Fruit fly (Drosophila melanogaster): ENCODE results near the gene CG33500.

CG33500 gene

dm6 chr3L:11551949-11552348, 43.5 kb downstream of the CG33500 start:
- TF ChIP-seq CG8301 (tag; optimal IDR thresholded peaks at IDR 0.05) (peak; percentile 58), CG32121 (GFP tag; IDR thresholded peaks at IDR 0.05) (peak; percentile 60), Pif1B (GFP tag; optimal IDR thresholded peaks at IDR 0.05) (peak; percentile 29), Snoo (tag; optimal IDR thresholded peaks at IDR 0.05) (peak; percentile 24), D1 (tag; optimal IDR thresholded peaks at IDR 0.05) (no peak), CG10348 (GFP tag; IDR thresholded peaks at IDR 0.05) (no peak), CG8159 (tag; optimal IDR thresholded peaks at IDR 0.05) (peak; percentile 75), CG13204 (GFP tag; optimal IDR thresholded peaks at IDR 0.05) (no peak), CG15710 (tag; optimal IDR thresholded peaks at IDR 0.05) (peak; percentile 66), rn (GFP tag; IDR thresholded peaks at IDR 0.05) (peak; percentile 52; the same call in 1 of the 2 replicates), Ets98B (GFP tag; IDR thresholded peaks at IDR 0.05) (peak; percentile 52), CG34367 (tag; optimal IDR thresholded peaks at IDR 0.05) (peak; percentile 19), CG9948 (tag; optimal IDR thresholded peaks at IDR 0.05) (peak; percentile 54), CG12605 (GFP tag; IDR thresholded peaks at IDR 0.05) (no peak; the same call in 1 of the 2 replicates), CG4496 (GFP tag; IDR thresholded peaks at IDR 0.05) (peak; percentile 65; the same call in 1 of the 3 replicates), CG17806 (tag; optimal IDR thresholded peaks at IDR 0.05) (peak; percentile 55), fd96Ca (GFP tag; IDR thresholded peaks at IDR 0.05) (peak; percentile 11; the same call in 1 of the 3 replicates), Pif1A (GFP tag; optimal IDR thresholded peaks at IDR 0.05) (peak; percentile 55), CG14655 (GFP tag; optimal IDR thresholded peaks at IDR 0.05) (peak; percentile 76), gl (tag; optimal IDR thresholded peaks at IDR 0.05) (no peak), EcR (GFP tag; optimal IDR thresholded peaks at IDR 0.05) (no peak)

DNA sequence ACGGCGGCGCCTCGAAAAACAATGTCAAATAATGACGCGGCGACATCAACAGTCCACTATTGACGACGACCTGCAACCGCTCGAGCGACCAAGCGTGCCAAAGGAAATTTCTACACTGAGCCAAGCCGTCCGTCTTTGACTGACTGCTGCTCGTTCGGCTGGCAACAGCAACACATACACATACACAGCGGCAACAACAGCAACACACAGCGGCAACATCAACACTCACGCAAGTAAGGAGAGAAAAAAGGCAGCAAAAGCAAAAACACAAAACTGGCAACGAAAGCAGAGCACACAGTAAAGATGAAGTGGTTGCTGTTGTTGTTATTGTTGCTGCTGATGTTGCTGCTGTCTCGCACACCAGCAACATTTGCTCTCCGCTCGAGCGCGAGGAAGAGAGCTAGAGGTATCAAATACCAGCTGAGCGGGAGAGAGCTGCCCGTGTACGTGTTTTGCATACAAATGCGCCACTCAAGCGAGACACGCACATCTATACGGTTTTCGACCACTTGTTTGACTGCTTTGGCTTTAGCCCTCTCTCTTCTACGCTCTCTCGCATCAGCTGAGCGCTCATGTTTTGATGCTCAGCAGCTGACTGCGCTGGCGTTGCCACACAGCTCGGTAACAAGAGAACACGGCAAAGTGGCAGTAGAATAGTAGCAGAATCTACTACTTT, 44.7 kb downstream of the CG33500 start:
- TF ChIP-seq CG10348 (GFP tag; IDR thresholded peaks at IDR 0.05) (no peak), CG9948 (tag; optimal IDR thresholded peaks at IDR 0.05) (peak; percentile 22), Snoo (tag; optimal IDR thresholded peaks at IDR 0.05) (peak; percentile 42), CG13204 (GFP tag; optimal IDR thresholded peaks at IDR 0.05) (peak; percentile 94), rn (GFP tag; IDR thresholded peaks at IDR 0.05) (no peak), gl (tag; optimal IDR thresholded peaks at IDR 0.05) (peak; percentile 86), CG8301 (tag; optimal IDR thresholded peaks at IDR 0.05) (peak; percentile 44), EcR (GFP tag; optimal IDR thresholded peaks at IDR 0.05) (peak; percentile 81), D1 (tag; optimal IDR thresholded peaks at IDR 0.05) (no peak), CG34367 (tag; optimal IDR thresholded peaks at IDR 0.05) (peak; percentile 65), CG4496 (GFP tag; IDR thresholded peaks at IDR 0.05) (peak; percentile 69; the same call in 2 of the 3 replicates), Ets98B (GFP tag; IDR thresholded peaks at IDR 0.05) (peak; percentile 83), Pif1B (GFP tag; optimal IDR thresholded peaks at IDR 0.05) (peak; percentile 57), CG8159 (tag; optimal IDR thresholded peaks at IDR 0.05) (peak; percentile 32), fd96Ca (GFP tag; IDR thresholded peaks at IDR 0.05) (peak; percentile 79), CG15710 (tag; optimal IDR thresholded peaks at IDR 0.05) (peak; percentile 61), CG12605 (GFP tag; IDR thresholded peaks at IDR 0.05) (peak; percentile 95), Pif1A (GFP tag; optimal IDR thresholded peaks at IDR 0.05) (peak; percentile 21), CG17806 (tag; optimal IDR thresholded peaks at IDR 0.05) (peak; percentile 45), CG14655 (GFP tag; optimal IDR thresholded peaks at IDR 0.05) (peak; percentile 65), CG32121 (GFP tag; IDR thresholded peaks at IDR 0.05) (peak; percentile 79)

dm6 chr3L:11553672-11554068, 45.2 kb downstream of the CG33500 start:
- TF ChIP-seq Pif1B (GFP tag; optimal IDR thresholded peaks at IDR 0.05) (no peak), rn (GFP tag; IDR thresholded peaks at IDR 0.05) (no peak), gl (tag; optimal IDR thresholded peaks at IDR 0.05) (no peak), CG8159 (tag; optimal IDR thresholded peaks at IDR 0.05) (no peak), D1 (tag; optimal IDR thresholded peaks at IDR 0.05) (no peak)

- TF ChIP-seq CG34367 (tag; optimal IDR thresholded peaks at IDR 0.05) (peak; percentile 54), CG8301 (tag; optimal IDR thresholded peaks at IDR 0.05) (peak; percentile 68), D1 (tag; optimal IDR thresholded peaks at IDR 0.05) (no peak), fd96Ca (GFP tag; IDR thresholded peaks at IDR 0.05) (no peak), CG13204 (GFP tag; optimal IDR thresholded peaks at IDR 0.05) (no peak), Pif1A (GFP tag; optimal IDR thresholded peaks at IDR 0.05) (peak; percentile 49), CG32121 (GFP tag; IDR thresholded peaks at IDR 0.05) (peak; percentile 56), EcR (GFP tag; optimal IDR thresholded peaks at IDR 0.05) (no peak), CG4496 (GFP tag; IDR thresholded peaks at IDR 0.05) (peak; percentile 61; the same call in 2 of the 3 replicates), Ets98B (GFP tag; IDR thresholded peaks at IDR 0.05) (peak; percentile 53; the same call in 1 of the 2 replicates), CG8159 (tag; optimal IDR thresholded peaks at IDR 0.05) (peak; percentile 81), CG10348 (GFP tag; IDR thresholded peaks at IDR 0.05) (no peak), CG15710 (tag; optimal IDR thresholded peaks at IDR 0.05) (peak; percentile 71), rn (GFP tag; IDR thresholded peaks at IDR 0.05) (peak; percentile 41), Snoo (tag; optimal IDR thresholded peaks at IDR 0.05) (peak; percentile 49), CG17806 (tag; optimal IDR thresholded peaks at IDR 0.05) (peak; percentile 73), gl (tag; optimal IDR thresholded peaks at IDR 0.05) (peak; percentile 27), CG14655 (GFP tag; optimal IDR thresholded peaks at IDR 0.05) (peak; percentile 79), Pif1B (GFP tag; optimal IDR thresholded peaks at IDR 0.05) (peak; percentile 56), CG9948 (tag; optimal IDR thresholded peaks at IDR 0.05) (peak; percentile 55), CG12605 (GFP tag; IDR thresholded peaks at IDR 0.05) (peak; percentile 49)
Measured at dm6 chr3L:11554338-11554737, 45.9 kb downstream of the CG33500 start.

dm6 chr3L:11554796-11555195, 46.4 kb downstream of the CG33500 start:
- TF ChIP-seq CG8159 (tag; optimal IDR thresholded peaks at IDR 0.05) (no peak), Pif1A (GFP tag; optimal IDR thresholded peaks at IDR 0.05) (no peak), CG10348 (GFP tag; IDR thresholded peaks at IDR 0.05) (no peak), CG32121 (GFP tag; IDR thresholded peaks at IDR 0.05) (no peak), CG15710 (tag; optimal IDR thresholded peaks at IDR 0.05) (no peak), EcR (GFP tag; optimal IDR thresholded peaks at IDR 0.05) (no peak), CG13204 (GFP tag; optimal IDR thresholded peaks at IDR 0.05) (no peak), D1 (tag; optimal IDR thresholded peaks at IDR 0.05) (no peak), CG9948 (tag; optimal IDR thresholded peaks at IDR 0.05) (no peak), CG34367 (tag; optimal IDR thresholded peaks at IDR 0.05) (no peak), CG8301 (tag; optimal IDR thresholded peaks at IDR 0.05) (no peak), Ets98B (GFP tag; IDR thresholded peaks at IDR 0.05) (no peak; the same call in 1 of the 2 replicates)
